Worm (Caenorhabditis elegans): ENCODE data around the gene R02E12.5.

R02E12.5 gene

DNA sequence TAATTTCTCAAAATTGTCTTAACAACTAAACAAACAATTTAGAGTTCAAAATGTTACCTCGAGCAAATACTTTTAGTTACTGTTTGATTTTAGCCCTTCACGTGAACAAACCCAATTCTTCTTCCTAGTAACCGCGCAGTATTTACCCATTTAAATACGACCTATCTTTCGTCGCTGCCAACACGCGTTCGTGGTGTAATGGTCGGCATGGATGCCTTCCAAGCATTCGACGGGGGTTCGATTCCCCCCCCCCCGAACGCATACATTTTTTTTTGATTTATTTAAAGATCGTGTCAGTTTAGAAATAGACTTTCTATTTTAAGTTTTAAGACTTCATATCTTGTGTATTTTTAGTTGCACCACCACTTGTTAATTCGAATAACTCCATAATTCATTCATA lies 2.7 kb upstream of the R02E12.5 start (continued):
- no peak for TF ChIP-seq T20F7.1 (GFP tag; optimal IDR thresholded peaks at IDR 0.05)
- TF ChIP-seq daf-12 (tag; optimal IDR thresholded peaks at IDR 0.05), result no peak
- TF ChIP-seq cey-2 (tag; optimal IDR thresholded peaks at IDR 0.05; ENCODE audit: borderline replicate concordance, insufficient read depth), result no peak
- no peak for TF ChIP-seq nhr-11 (tag; optimal IDR thresholded peaks at IDR 0.05)
- TF ChIP-seq pqm-1 (tag; optimal IDR thresholded peaks at IDR 0.05), result no peak
- no peak for TF ChIP-seq mdl-1 (tag; optimal IDR thresholded peaks at IDR 0.05)
- TF ChIP-seq T26A8.4 (GFP tag; IDR thresholded peaks at IDR 0.05), result no peak
- peak; percentile 25 for TF ChIP-seq mep-1 (tag; optimal IDR thresholded peaks at IDR 0.05)

DNA sequence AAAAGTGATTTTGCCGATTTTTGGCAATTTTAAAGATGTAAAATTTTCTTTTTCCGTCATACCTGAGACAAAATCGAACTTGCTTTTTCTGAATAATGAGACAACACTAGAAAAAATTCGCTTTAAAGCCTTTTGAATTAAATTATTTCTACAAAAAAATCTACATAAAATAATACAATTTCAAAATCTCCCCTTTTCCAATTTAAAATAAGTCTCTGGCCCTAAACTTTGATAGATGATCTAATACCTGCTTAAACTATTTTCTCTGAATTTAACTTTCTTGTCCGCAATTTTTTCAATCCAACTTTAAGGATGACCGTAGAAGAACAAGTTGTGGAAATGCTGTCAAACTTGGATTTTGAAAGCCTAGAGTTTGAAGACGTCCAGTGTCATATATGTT lies 6.1 kb downstream of the R02E12.5 start, which contains the start of gene R02E12.12:
R02E12.12 (plus strand) TSS at position 301 of the 400 bp plus-strand sequence.
- TF ChIP-seq lin-29 (GFP tag; IDR thresholded peaks at IDR 0.05), result no peak
- TF ChIP-seq dmd-9 (GFP tag; IDR thresholded peaks at IDR 0.05), result no peak
- no peak for TF ChIP-seq F49E8.2 (tag; optimal IDR thresholded peaks at IDR 0.05; ENCODE audit: borderline replicate concordance)
- no peak for TF ChIP-seq ZK546.5 (tag; optimal IDR thresholded peaks at IDR 0.05)
- TF ChIP-seq Y75B8A.6 (GFP tag; IDR thresholded peaks at IDR 0.05), result no peak
- no peak for TF ChIP-seq hif-1 (tag; optimal IDR thresholded peaks at IDR 0.05)
- TF ChIP-seq snpc-4 (tag; optimal IDR thresholded peaks at IDR 0.05), result no peak
- TF ChIP-seq nhr-102 (tag; optimal IDR thresholded peaks at IDR 0.05), result no peak
- no peak for TF ChIP-seq F10B5.3 (tag; optimal IDR thresholded peaks at IDR 0.05)
- no peak for TF ChIP-seq gei-8 (GFP tag; optimal IDR thresholded peaks at IDR 0.05)
- TF ChIP-seq fkh-10 (GFP tag; optimal IDR thresholded peaks at IDR 0.05), result no peak
- no peak for TF ChIP-seq egl-43 (GFP tag; IDR thresholded peaks at IDR 0.05)
- TF ChIP-seq ztf-11 (tag; optimal IDR thresholded peaks at IDR 0.05), result no peak
- TF ChIP-seq nhr-11 (tag; optimal IDR thresholded peaks at IDR 0.05), result no peak
- TF ChIP-seq Y48G9A.11 (GFP tag; IDR thresholded peaks at IDR 0.05), result no peak
- TF ChIP-seq Y105C5A.15 (GFP tag; IDR thresholded peaks at IDR 0.05), result no peak
- TF ChIP-seq tag-97 (GFP tag; IDR thresholded peaks at IDR 0.05), result no peak
- no peak for TF ChIP-seq attf-4 (tag; optimal IDR thresholded peaks at IDR 0.05)
- no peak for TF ChIP-seq nhr-48 (tag; optimal IDR thresholded peaks at IDR 0.05)

DNA sequence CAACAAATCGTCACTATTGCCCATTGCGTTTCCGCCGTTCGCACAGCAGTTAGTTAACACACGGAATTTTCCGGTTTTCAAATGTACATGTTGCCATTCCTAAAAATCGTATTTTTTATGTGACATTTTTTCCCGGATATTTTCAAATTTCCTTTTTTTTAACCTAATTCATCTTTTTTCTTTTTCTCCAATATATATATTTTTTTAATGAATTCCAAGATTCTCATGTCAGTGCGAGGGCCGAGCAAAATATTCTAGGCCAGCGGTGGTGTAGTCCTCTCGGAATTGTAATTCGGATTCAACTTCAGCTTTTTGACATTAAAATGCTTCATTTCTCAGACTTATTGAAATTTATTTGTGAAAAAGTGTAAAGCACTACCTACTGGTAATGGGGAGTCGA lies 7.9 kb downstream of the R02E12.5 start, which contains the start of gene R02E12.4:
R02E12.4 (plus strand) TSS at position 301 of the 400 bp plus-strand sequence.
- TF ChIP-seq T20F7.1 (GFP tag; optimal IDR thresholded peaks at IDR 0.05), result no peak
- no peak for TF ChIP-seq mxl-3 (GFP tag; optimal IDR thresholded peaks at IDR 0.05)
- no peak for TF ChIP-seq ceh-20 (GFP tag; IDR thresholded peaks at IDR 0.05)
- TF ChIP-seq daf-12 (tag; optimal IDR thresholded peaks at IDR 0.05), result no peak
- no peak for TF ChIP-seq ceh-82 (tag; optimal IDR thresholded peaks at IDR 0.05)
- TF ChIP-seq saeg-2 (GFP tag; IDR thresholded peaks at IDR 0.05), result no peak
- no peak for TF ChIP-seq mxl-2 (GFP tag; conservative IDR thresholded peaks at IDR 0.05)
- TF ChIP-seq hmg-1.1 (GFP tag; IDR thresholded peaks at IDR 0.05), result no peak
- TF ChIP-seq ZK337.2 (GFP tag; IDR thresholded peaks at IDR 0.05), result no peak
- no peak for TF ChIP-seq duxl-1 (tag; optimal IDR thresholded peaks at IDR 0.05; ENCODE audit: poor library complexity)
- TF ChIP-seq ztf-11 (tag; optimal IDR thresholded peaks at IDR 0.05), result no peak
- no peak for TF ChIP-seq nhr-237 (tag; optimal IDR thresholded peaks at IDR 0.05)
- no peak for TF ChIP-seq Y48G9A.11 (GFP tag; IDR thresholded peaks at IDR 0.05)
- TF ChIP-seq zag-1 (tag; optimal IDR thresholded peaks at IDR 0.05), result no peak
- TF ChIP-seq mes-2 (tag; optimal IDR thresholded peaks at IDR 0.05; ENCODE audit: poor library complexity, severe bottlenecking), result no peak
- no peak for TF ChIP-seq nhr-28 (tag; optimal IDR thresholded peaks at IDR 0.05)
- no peak for TF ChIP-seq egl-43 (GFP tag; IDR thresholded peaks at IDR 0.05)
